Fruit fly (Drosophila melanogaster): ENCODE measurements around the gene Prosbeta4.

Gene Prosbeta4

DNA sequence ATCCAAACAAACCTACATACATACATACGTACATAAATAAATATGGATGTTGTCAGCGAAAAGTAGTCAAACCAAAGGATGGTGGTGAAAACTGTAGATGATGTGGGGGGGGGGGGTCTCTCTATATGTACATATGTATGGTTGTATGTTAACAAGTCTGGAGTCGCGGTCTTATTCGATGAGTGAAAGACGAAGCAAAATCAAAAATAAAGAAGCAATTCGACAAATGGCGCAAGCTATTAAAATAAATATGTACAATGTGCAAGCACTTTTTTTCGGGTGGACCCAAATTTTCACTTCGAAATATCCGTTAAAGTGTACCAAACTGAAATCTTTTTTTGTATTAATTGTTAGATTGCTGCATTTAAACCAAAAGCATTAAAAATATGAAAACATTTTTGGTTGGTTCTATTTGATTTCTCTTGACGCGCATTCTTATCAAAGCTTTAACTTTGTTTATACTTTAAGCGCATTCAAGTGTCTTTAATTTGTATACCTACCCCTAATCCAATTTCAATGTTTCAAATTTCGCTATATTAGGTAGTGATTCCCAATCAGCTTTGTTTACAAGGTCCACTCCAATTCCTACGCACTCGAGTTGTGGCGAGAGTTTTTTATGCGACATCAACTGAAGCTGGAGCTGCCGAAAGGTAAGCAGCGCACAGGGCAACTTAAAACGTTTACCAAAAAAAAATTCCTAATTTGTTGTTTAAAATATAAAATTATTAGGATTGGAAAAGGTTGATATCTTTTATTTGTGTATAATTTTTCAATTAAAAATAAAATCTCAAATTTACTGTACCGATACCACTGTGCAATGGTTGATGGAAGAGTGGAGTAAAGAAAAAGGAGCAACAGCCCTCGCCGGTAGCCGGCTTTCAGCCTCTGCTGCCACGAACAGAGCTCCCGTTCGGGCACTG is 47.7 kb downstream of the Prosbeta4 start, which contains the start of gene CG31807 (continued):
- TF ChIP-seq tap (tag; optimal IDR thresholded peaks at IDR 0.05) (peak; percentile 50), CG30020 (tag; optimal IDR thresholded peaks at IDR 0.05) (peak; percentile 38), sens (GFP tag) (peak; percentile 97), CG11504 (tag; optimal IDR thresholded peaks at IDR 0.05) (peak; percentile 87), seq (GFP tag; IDR thresholded peaks at IDR 0.05) (peak; percentile 69), CG16815 (GFP tag; optimal IDR thresholded peaks at IDR 0.05) (peak; percentile 33), cwo (GFP tag; optimal IDR thresholded peaks at IDR 0.05) (peak; percentile 62), pita (GFP tag; optimal IDR thresholded peaks at IDR 0.05) (no peak), jumu (GFP tag; optimal IDR thresholded peaks at IDR 0.05) (no peak), oc (tag; optimal IDR thresholded peaks at IDR 0.05) (peak; percentile 65), tll (GFP tag; optimal IDR thresholded peaks at IDR 0.05) (no peak), CG14667 (GFP tag; IDR thresholded peaks at IDR 0.05) (no peak; the same call in 1 of the 2 replicates), Ravus (GFP tag; IDR thresholded peaks at IDR 0.05) (no peak), prd (optimal IDR thresholded peaks at IDR 0.05) (no peak), prd (GFP tag; IDR thresholded peaks at IDR 0.05) (peak; percentile 27; the same call in 1 of the 3 replicates), btn (GFP tag; optimal IDR thresholded peaks at IDR 0.05) (peak; percentile 41), ERR (GFP tag; optimal IDR thresholded peaks at IDR 0.05) (peak; percentile 6), Vsx1 (GFP tag; optimal IDR thresholded peaks at IDR 0.05) (peak; percentile 67), CG8359 (GFP tag; optimal IDR thresholded peaks at IDR 0.05; ENCODE audit: borderline replicate concordance) (no peak), Spps (tag; optimal IDR thresholded peaks at IDR 0.05) (no peak), CG12236 (GFP tag; optimal IDR thresholded peaks at IDR 0.05) (peak; percentile 63), CG8478 (optimal IDR thresholded peaks at IDR 0.05) (no peak), CG10462 (GFP tag; optimal IDR thresholded peaks at IDR 0.05) (peak; percentile 43), CrebB (tag; optimal IDR thresholded peaks at IDR 0.05) (peak; percentile 79), MBD-R2 (GFP tag; IDR thresholded peaks at IDR 0.05) (no peak), E2f2 (GFP tag; IDR thresholded peaks at IDR 0.05) (peak; percentile 56), CG4404 (GFP tag; IDR thresholded peaks at IDR 0.05) (no peak), CG4424 (GFP tag; optimal IDR thresholded peaks at IDR 0.05) (peak; percentile 33), ems (GFP tag; optimal IDR thresholded peaks at IDR 0.05) (peak; percentile 42), fd3F (GFP tag; optimal IDR thresholded peaks at IDR 0.05) (peak; percentile 45), CG13296 (GFP tag; optimal IDR thresholded peaks at IDR 0.05) (peak; percentile 77), CG9797 (GFP tag; optimal IDR thresholded peaks at IDR 0.05) (no peak), Gug (GFP tag; IDR thresholded peaks at IDR 0.05) (peak; percentile 17; the same call in 1 of the 4 replicates), Dll (GFP tag; IDR thresholded peaks at IDR 0.05; ENCODE audit: partially characterized antibody) (no peak), Dbx (GFP tag; IDR thresholded peaks at IDR 0.05) (no peak), eve (GFP tag; optimal IDR thresholded peaks at IDR 0.05) (peak in 1 of 2 experiments; percentile 88), Nf-YB (GFP tag; optimal IDR thresholded peaks at IDR 0.05) (peak; percentile 64), CG13123 (GFP tag; optimal IDR thresholded peaks at IDR 0.05) (no peak), Dad (GFP tag; optimal IDR thresholded peaks at IDR 0.05) (peak; percentile 19), Lim3 (GFP tag; IDR thresholded peaks at IDR 0.05) (no peak), ssp (GFP tag; IDR thresholded peaks at IDR 0.05) (0 out of 2 replicates have a peak, but pooled peaks have one; percentile 18), CG10267 (tag; optimal IDR thresholded peaks at IDR 0.05) (peak; percentile 4), pho (GFP tag; optimal IDR thresholded peaks at IDR 0.05) (peak; percentile 28), kay (GFP tag; optimal IDR thresholded peaks at IDR 0.05) (no peak), Sin3A (optimal IDR thresholded peaks at IDR 0.05) (no peak), nmo (GFP tag; optimal IDR thresholded peaks at IDR 0.05) (peak; percentile 77), CG17802 (tag; optimal IDR thresholded peaks at IDR 0.05) (peak; percentile 24), Sry-β (GFP tag; optimal IDR thresholded peaks at IDR 0.05) (peak; percentile 3), CG1602 (GFP tag; optimal IDR thresholded peaks at IDR 0.05) (peak; percentile 3), zen (tag; optimal IDR thresholded peaks at IDR 0.05) (no peak)

All from whole organism, embryonic.